Worm (Caenorhabditis elegans) whole organism, L3 larva: ENCODE results near the gene nas-33.

Source experiments
- ZK546.5 ChIP-seq: sonication (generic microtip); optimal IDR thresholded peaks from 2 replicates; lab custom pipeline; 2017; ENCODE audit warnings: missing biosample characterization, missing genetic modification characterization
- aly-2 ChIP-seq: fragments of 150-350 bp; optimal IDR thresholded peaks from 2 replicates; lab custom pipeline; 2014; ENCODE audit warnings: missing biosample characterization, missing genetic modification characterization
- elt-1 ChIP-seq: fragments of 150-350 bp; optimal IDR thresholded peaks from 2 replicates; lab custom pipeline; 2014; ENCODE audit warnings: missing biosample characterization, missing genetic modification characterization
- hmg-11 ChIP-seq: sonication (generic microtip); optimal IDR thresholded peaks from 2 replicates; lab custom pipeline; 2016; ENCODE audit warnings: missing genetic modification characterization, missing compliant biosample characterization
- lin-15B ChIP-seq: fragments of 150-350 bp; optimal IDR thresholded peaks from 2 replicates; lab custom pipeline; 2014; ENCODE audit warnings: missing biosample characterization, missing genetic modification characterization
- nfya-1 ChIP-seq: sonication (generic microtip); optimal IDR thresholded peaks from 2 replicates; lab custom pipeline; 2017; ENCODE audit warnings: missing genetic modification characterization, mild to moderate bottlenecking, missing compliant biosample characterization, antibody characterized with exemption, moderate library complexity; ENCODE audit not compliant: insufficient read depth
- unc-62 ChIP-seq: fragments of 150-350 bp; sonication (generic microtip); optimal IDR thresholded peaks from 4 replicates; lab custom pipeline; 2014; ENCODE audit warnings: missing biosample characterization, missing genetic modification reagents, missing genetic modification characterization
- ztf-11 ChIP-seq: fragments of 150-350 bp; optimal IDR thresholded peaks from 2 replicates; lab custom pipeline; 2014; ENCODE audit warnings: missing biosample characterization, missing genetic modification characterization

ce11 chrX:6450839-6451491 is 4.1 kb downstream of the nas-33 start, which contains the start of the genes grl-6 and K10C2.6:
- TF ChIP-seq aly-2 (no peak), unc-62 (GFP tag; lab: Kevin White, UChicago) (no peak), hmg-11 (tag; lab: Kevin White, UChicago) (no peak), lin-15B (tag; lab: Kevin White, UChicago) (no peak), ZK546.5 (no peak), nfya-1 (no peak), elt-1 (no peak), ztf-11 (no peak)
